Fruit fly (Drosophila melanogaster) whole organism, embryonic: ENCODE results near the gene Tsen34.

ENCODE experiments used
- Blimp-1 ChIP-seq: fragments of 200-800 bp; sonication (Bioruptor generic); optimal IDR thresholded peaks from 3 replicates; lab custom pipeline; 2018; ENCODE audit warnings: missing biosample characterization, missing genetic modification characterization, mild to moderate bottlenecking, moderate library complexity, missing genetic modification reagents
- CG13424 ChIP-seq: fragments of 200-800 bp; sonication (Bioruptor generic); optimal IDR thresholded peaks from 2 replicates; lab custom pipeline; 2019; ENCODE audit warnings: missing biosample characterization, mild to moderate bottlenecking, missing genetic modification characterization, moderate library complexity
- CG2116 ChIP-seq: fragments of 200-800 bp; sonication (Bioruptor generic); optimal IDR thresholded peaks from 3 replicates; lab custom pipeline; 2018; ENCODE audit warnings: missing biosample characterization, mild to moderate bottlenecking, missing genetic modification characterization
- CG4360 ChIP-seq: fragments of 200-800 bp; sonication (Bioruptor generic); IDR thresholded peaks from 2 replicates; pipeline ENCODE4 v1.3.6; 2022; ENCODE audit warnings: missing biosample characterization, missing genetic modification characterization
- CG7786 ChIP-seq: fragments of 200-800 bp; sonication (Bioruptor generic); optimal IDR thresholded peaks from 2 replicates; lab custom pipeline; 2016; ENCODE audit warnings: missing biosample characterization, missing genetic modification characterization
- CHES-1-like ChIP-seq: fragments of 200-800 bp; sonication (Bioruptor generic); optimal IDR thresholded peaks from 2 replicates; lab custom pipeline; 2016; ENCODE audit warnings: missing biosample characterization, missing genetic modification characterization
- CTCF ChIP-seq: fragments of 200-800 bp; sonication (Bioruptor generic); optimal IDR thresholded peaks from 2 replicates; lab custom pipeline; 2017; ENCODE audit warnings: missing biosample characterization, mild to moderate bottlenecking, missing genetic modification characterization, moderate library complexity
- CoRest ChIP-seq: fragments of 200-800 bp; sonication (Bioruptor generic); optimal IDR thresholded peaks from 3 replicates; lab custom pipeline; 2018; ENCODE audit warnings: missing biosample characterization, mild to moderate bottlenecking, missing genetic modification characterization, moderate library complexity
- CrebB ChIP-seq: fragments of 200-800 bp; sonication (Bioruptor generic); optimal IDR thresholded peaks from 3 replicates; lab custom pipeline; 2018; ENCODE audit warnings: missing biosample characterization, mild to moderate bottlenecking, missing genetic modification characterization
- Dfd ChIP-seq, 2 experiments: fragments of >200 bp; optimal IDR thresholded peaks; 2 replicates each; lab custom pipeline; 2017; ENCODE audit warnings: missing biosample characterization in 2 of 2, missing genetic modification characterization in 2 of 2
- Doc3 ChIP-seq: fragments of 200-800 bp; sonication (Bioruptor generic); IDR thresholded peaks from 3 replicates; pipeline ENCODE4 v1.3.6; 2022; ENCODE audit warnings: missing biosample characterization, missing genetic modification characterization; ENCODE audit not compliant: partially characterized antibody
- Drgx ChIP-seq: fragments of 200-800 bp; sonication (Bioruptor generic); IDR thresholded peaks from 2 replicates; pipeline ENCODE4 v1.3.6; 2022; ENCODE audit warnings: missing biosample characterization, missing genetic modification characterization
- Ets65A ChIP-seq: fragments of 200-800 bp; sonication (Bioruptor generic); peaks from one replicate; lab custom pipeline; 2016; ENCODE audit warnings: missing biosample characterization, missing genetic modification characterization
- Hr39 ChIP-seq: fragments of >200 bp; optimal IDR thresholded peaks from 2 replicates; lab custom pipeline; 2017
- Lpt ChIP-seq: fragments of >200 bp; optimal IDR thresholded peaks from 2 replicates; lab custom pipeline; 2018; ENCODE audit warnings: missing biosample characterization, missing genetic modification characterization
- Med ChIP-seq: fragments of 200-800 bp; sonication (Bioruptor generic); peaks from one replicate; lab custom pipeline; 2016; ENCODE audit warnings: missing biosample characterization, missing genetic modification characterization, mild to moderate bottlenecking, inconsistent platforms, moderate library complexity
- NC2β ChIP-seq: fragments of 200-800 bp; sonication (Bioruptor generic); optimal IDR thresholded peaks from 2 replicates; lab custom pipeline; 2016; ENCODE audit warnings: missing biosample characterization, missing genetic modification characterization
- Opbp ChIP-seq: fragments of 200-800 bp; sonication (Bioruptor generic); IDR thresholded peaks from 3 replicates; pipeline ENCODE4 v1.3.6; 2022; ENCODE audit warnings: missing biosample characterization, missing genetic modification characterization; ENCODE audit not compliant: partially characterized antibody
- Pdp1 ChIP-seq, 2 experiments: fragments of 200-800 bp; sonication (Bioruptor generic); optimal IDR thresholded peaks; 3 replicates each; lab custom pipeline; 2016; ENCODE audit warnings: missing biosample characterization in 2 of 2, missing genetic modification characterization in 2 of 2, mild to moderate bottlenecking in 1 of 2, moderate library complexity in 1 of 2
- Scr ChIP-seq: fragments of 200-800 bp; sonication (Bioruptor generic); IDR thresholded peaks from 2 replicates; pipeline ENCODE4 v1.3.6; 2022; ENCODE audit warnings: missing biosample characterization, missing genetic modification characterization; ENCODE audit not compliant: partially characterized antibody
- Sox100B ChIP-seq: fragments of 200-800 bp; sonication (Bioruptor generic); optimal IDR thresholded peaks from 3 replicates; lab custom pipeline; 2018; ENCODE audit warnings: missing biosample characterization, mild to moderate bottlenecking, missing genetic modification characterization
- aop ChIP-seq: fragments of 200-800 bp; sonication (Bioruptor generic); IDR thresholded peaks from 2 replicates; pipeline ENCODE4 v1.3.6; 2022; ENCODE audit warnings: missing biosample characterization, missing genetic modification characterization
- bab2 ChIP-seq: fragments of 200-800 bp; sonication (Bioruptor generic); optimal IDR thresholded peaks from 2 replicates; lab custom pipeline; 2016; ENCODE audit warnings: missing biosample characterization, missing genetic modification characterization
- cg ChIP-seq: fragments of 200-800 bp; sonication (Bioruptor generic); optimal IDR thresholded peaks from 3 replicates; lab custom pipeline; 2019; ENCODE audit warnings: missing biosample characterization, mild to moderate bottlenecking, missing genetic modification characterization, moderate library complexity
- chinmo ChIP-seq: fragments of 200-800 bp; sonication (Bioruptor generic); IDR thresholded peaks from 4 replicates; pipeline ENCODE4 v1.3.6; 2022; ENCODE audit warnings: missing biosample characterization, missing genetic modification characterization; ENCODE audit not compliant: partially characterized antibody
- crol ChIP-seq: fragments of 200-800 bp; sonication (Bioruptor generic); IDR thresholded peaks from 2 replicates; pipeline ENCODE4 v1.3.6; 2022; ENCODE audit warnings: missing biosample characterization, missing genetic modification characterization
- da ChIP-seq: fragments of 200-800 bp; sonication (Bioruptor generic); optimal IDR thresholded peaks from 2 replicates; lab custom pipeline; 2016; ENCODE audit warnings: missing biosample characterization, missing genetic modification characterization
- eve ChIP-seq, 2 experiments: fragments of >200 bp; optimal IDR thresholded peaks; 2 replicates each; lab custom pipeline; 2017; ENCODE audit warnings: missing biosample characterization in 2 of 2, missing genetic modification characterization in 2 of 2
- hb ChIP-seq: fragments of 200-800 bp; sonication (Bioruptor generic); IDR thresholded peaks from 3 replicates; pipeline ENCODE4 v1.3.6; 2022; ENCODE audit warnings: missing biosample characterization, missing genetic modification characterization; ENCODE audit not compliant: partially characterized antibody
- inv ChIP-seq: fragments of 200-800 bp; sonication (Bioruptor generic); IDR thresholded peaks from 2 replicates; pipeline ENCODE4 v1.3.6; 2022; ENCODE audit warnings: missing biosample characterization, missing genetic modification characterization; ENCODE audit not compliant: partially characterized antibody
- jumu ChIP-seq: fragments of 200-800 bp; sonication (Bioruptor generic); optimal IDR thresholded peaks from 3 replicates; lab custom pipeline; 2016; ENCODE audit warnings: missing biosample characterization, missing genetic modification characterization
- kni ChIP-seq: fragments of 200-800 bp; sonication (Bioruptor generic); optimal IDR thresholded peaks from 3 replicates; lab custom pipeline; 2017; ENCODE audit warnings: mild to moderate bottlenecking, missing biosample characterization, missing genetic modification reagents, missing genetic modification characterization
- lov ChIP-seq, 2 experiments: fragments of 200-800 bp in 1 of 2; fragments of >200 bp in 1 of 2; sonication (Bioruptor generic) in 1 of 2; IDR thresholded peaks in 1 of 2; optimal IDR thresholded peaks in 1 of 2; 2 replicates in 1 of 2; 3 replicates in 1 of 2; pipeline versions ENCODE4 v1.3.6 to Lab custom; 2017 to 2022; ENCODE audit warnings: missing biosample characterization in 1 of 2, missing genetic modification characterization in 1 of 2
- mam ChIP-seq: fragments of 200-800 bp; sonication (Bioruptor generic); optimal IDR thresholded peaks from 3 replicates; lab custom pipeline; 2016; ENCODE audit warnings: missing biosample characterization, missing genetic modification characterization
- pan ChIP-seq, 4 experiments: fragments of >200 bp in 3 of 4; fragments of 200-800 bp in 1 of 4; sonication (Bioruptor generic) in 1 of 4; optimal IDR thresholded peaks in 3 of 4; IDR thresholded peaks in 1 of 4; 2 replicates each; pipeline versions ENCODE4 v1.3.6 to Lab custom; 2017 to 2022; ENCODE audit warnings: missing biosample characterization in 2 of 4, missing genetic modification characterization in 2 of 4, mixed read lengths in 1 of 4
- repo ChIP-seq: fragments of 200-800 bp; sonication (Bioruptor generic); optimal IDR thresholded peaks from 2 replicates; lab custom pipeline; 2016; ENCODE audit warnings: missing biosample characterization, missing genetic modification characterization
- sqz ChIP-seq: fragments of 200-800 bp; sonication (Bioruptor generic); optimal IDR thresholded peaks from 3 replicates; lab custom pipeline; 2018; ENCODE audit warnings: missing biosample characterization, mild to moderate bottlenecking, missing genetic modification characterization
- tgo ChIP-seq: fragments of 200-800 bp; sonication (Bioruptor generic); IDR thresholded peaks from 3 replicates; pipeline ENCODE4 v1.3.6; 2022; ENCODE audit warnings: missing biosample characterization, missing genetic modification characterization
- vvl ChIP-seq: fragments of 200-800 bp; sonication (Bioruptor generic); IDR thresholded peaks from 2 replicates; pipeline ENCODE4 v1.3.6; 2022; ENCODE audit warnings: missing biosample characterization, missing genetic modification characterization
- z ChIP-seq: fragments of 200-800 bp; sonication (Bioruptor generic); IDR thresholded peaks from 3 replicates; pipeline ENCODE4 v1.3.6; 2022; ENCODE audit warnings: missing biosample characterization, missing genetic modification characterization
- zfh1 ChIP-seq: fragments of 200-800 bp; sonication (Bioruptor generic); IDR thresholded peaks from 3 replicates; pipeline ENCODE4 v1.3.6; 2022; ENCODE audit warnings: missing biosample characterization, missing genetic modification characterization

Tsen34 gene

DNA sequence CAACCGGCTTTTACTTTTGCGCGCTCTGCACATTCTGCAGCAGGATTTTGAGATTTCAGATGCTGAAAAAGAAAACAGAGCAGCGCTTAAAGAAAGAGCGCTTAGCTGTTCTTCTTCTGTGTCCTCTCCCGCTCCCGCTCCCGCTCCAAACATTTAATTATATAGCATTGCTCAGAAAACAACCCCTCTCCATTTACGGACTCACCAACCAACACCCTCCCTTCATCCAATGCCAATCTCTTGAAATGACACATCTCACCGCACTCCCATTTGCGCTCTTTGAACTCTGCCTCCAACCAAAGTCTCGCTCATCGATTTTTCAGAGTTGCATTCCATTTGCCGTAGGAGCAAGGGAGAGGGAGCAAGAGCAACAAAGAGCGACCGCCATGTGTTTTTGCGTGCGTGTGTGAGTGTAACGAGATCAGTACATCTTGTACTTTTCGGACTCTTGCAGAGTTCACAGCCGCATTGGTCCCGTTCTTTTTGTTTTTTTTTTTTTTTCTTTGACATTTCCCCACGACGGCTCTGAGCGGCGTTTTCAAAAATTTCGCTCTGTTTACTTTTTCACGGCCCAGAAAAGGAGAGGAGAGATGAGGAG lies 6.5 kb downstream of the Tsen34 start (continued):
- TF ChIP-seq Doc3 (GFP tag; lab: Robert Waterston, UW) (0 out of 3 replicates have a peak, but pooled peaks have one; percentile 46), pan (optimal IDR thresholded peaks at IDR 0.05; lab: Kevin White, UChicago) (no peak), pan (GFP tag; optimal IDR thresholded peaks at IDR 0.05 in 1 of 2, IDR thresholded peaks at IDR 0.05 in 1 of 2) (peak in 1 of 2 experiments; percentile 19), Sox100B (GFP tag; lab: Kevin White, UChicago) (no peak), chinmo (GFP tag; lab: Robert Waterston, UW) (peak; percentile 75; the same call in 1 of the 4 replicates)

DNA sequence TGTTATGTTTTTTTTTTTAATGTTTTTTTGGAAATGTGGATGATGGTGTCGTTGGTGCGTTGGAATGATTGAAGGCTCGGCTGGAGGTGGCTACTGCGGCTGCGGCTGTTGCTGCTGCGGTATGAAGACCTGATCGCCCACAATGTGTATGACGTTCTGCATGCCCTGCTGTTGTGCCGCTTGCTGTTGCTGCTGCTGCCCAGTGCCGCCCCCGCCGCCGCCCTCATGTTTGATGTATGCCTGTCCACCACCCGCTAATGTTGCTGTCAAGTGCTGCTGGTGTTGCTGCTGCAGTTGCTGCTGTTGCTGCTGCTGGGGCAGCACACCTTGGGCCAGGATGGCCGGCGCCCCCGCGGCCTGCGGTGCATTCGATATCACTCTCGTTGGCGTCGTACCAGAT lies 8.8 kb downstream of the Tsen34 start:
- no peak for TF ChIP-seq bab2 (GFP tag; lab: Kevin White, UChicago)
- peak in 1 of 2 experiments; percentile 64 for TF ChIP-seq Dfd (GFP tag; optimal IDR thresholded peaks at IDR 0.05; lab: Kevin White, UChicago)
- TF ChIP-seq CHES-1-like (GFP tag; lab: Kevin White, UChicago): no peak
- 0 out of 2 replicates have a peak, but pooled peaks have one; percentile 29 for TF ChIP-seq crol (GFP tag; lab: Robert Waterston, UW)
- TF ChIP-seq Med (GFP tag; lab: Kevin White, UChicago): peak; percentile 72
- TF ChIP-seq Drgx: no peak
- no peak for TF ChIP-seq repo (GFP tag; lab: Kevin White, UChicago)
- TF ChIP-seq CoRest (tag; lab: Kevin White, UChicago): no peak
- TF ChIP-seq Hr39: peak; percentile 26
- no peak for TF ChIP-seq CG2116
- no peak for TF ChIP-seq Ets65A (GFP tag; lab: Kevin White, UChicago)
- 0 out of 3 replicates have a peak, but pooled peaks have one; percentile 21 for TF ChIP-seq hb
- TF ChIP-seq Opbp (GFP tag; lab: Robert Waterston, UW): 0 out of 3 replicates have a peak, but pooled peaks have one; percentile 3
- TF ChIP-seq lov (optimal IDR thresholded peaks at IDR 0.05; lab: Kevin White, UChicago): no peak
- TF ChIP-seq lov (GFP tag; IDR thresholded peaks at IDR 0.05; lab: Robert Waterston, UW): 0 out of 3 replicates have a peak, but pooled peaks have one; percentile 31
- no peak for TF ChIP-seq CrebB (tag; lab: Kevin White, UChicago)

DNA sequence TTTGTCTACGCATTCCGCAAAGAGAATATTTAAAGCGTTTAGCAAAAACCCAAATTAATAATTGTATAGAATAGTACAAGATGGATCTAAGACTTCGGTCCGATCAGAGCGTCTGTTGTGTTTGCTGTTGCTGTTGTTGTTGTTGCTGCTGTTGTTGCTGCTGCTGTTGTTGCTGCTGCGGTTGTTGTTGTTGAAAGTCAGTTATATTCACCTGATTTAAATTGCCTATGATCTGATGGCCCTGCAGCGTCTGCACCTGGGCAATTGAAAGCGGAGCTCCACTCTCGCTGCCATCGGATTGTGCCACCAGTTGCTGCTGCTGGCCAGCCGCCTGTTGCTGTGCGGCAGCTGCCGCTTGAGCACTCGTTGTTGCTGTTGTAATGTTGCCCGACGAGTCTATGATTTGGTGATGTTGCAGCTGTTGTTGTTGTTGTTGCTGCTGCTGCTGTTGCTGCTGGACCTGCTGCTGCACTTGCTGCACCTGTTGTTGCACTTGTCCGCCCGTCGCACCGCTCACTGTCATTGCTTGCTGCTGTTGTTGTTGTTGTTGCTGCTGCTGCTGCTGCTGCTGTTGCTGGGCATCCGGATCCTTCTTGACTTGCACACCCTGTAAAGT lies 10.5 kb downstream of the Tsen34 start:
- TF ChIP-seq Med (GFP tag; lab: Kevin White, UChicago): peak; percentile 69
- TF ChIP-seq tgo (GFP tag; lab: Robert Waterston, UW): no peak
- 0 out of 2 replicates have a peak, but pooled peaks have one; percentile 13 for TF ChIP-seq Scr (GFP tag; lab: Robert Waterston, UW)
- no peak for TF ChIP-seq inv (GFP tag; lab: Robert Waterston, UW)
- TF ChIP-seq Dfd (GFP tag; optimal IDR thresholded peaks at IDR 0.05; lab: Kevin White, UChicago): peak in 1 of 2 experiments; percentile 20
- TF ChIP-seq Lpt (GFP tag; lab: Kevin White, UChicago): no peak
- 0 out of 3 replicates have a peak, but pooled peaks have one; percentile 30 for TF ChIP-seq zfh1
- TF ChIP-seq mam: no peak
- peak; percentile 72 for TF ChIP-seq CG4360 (GFP tag; lab: Robert Waterston, UW)

DNA sequence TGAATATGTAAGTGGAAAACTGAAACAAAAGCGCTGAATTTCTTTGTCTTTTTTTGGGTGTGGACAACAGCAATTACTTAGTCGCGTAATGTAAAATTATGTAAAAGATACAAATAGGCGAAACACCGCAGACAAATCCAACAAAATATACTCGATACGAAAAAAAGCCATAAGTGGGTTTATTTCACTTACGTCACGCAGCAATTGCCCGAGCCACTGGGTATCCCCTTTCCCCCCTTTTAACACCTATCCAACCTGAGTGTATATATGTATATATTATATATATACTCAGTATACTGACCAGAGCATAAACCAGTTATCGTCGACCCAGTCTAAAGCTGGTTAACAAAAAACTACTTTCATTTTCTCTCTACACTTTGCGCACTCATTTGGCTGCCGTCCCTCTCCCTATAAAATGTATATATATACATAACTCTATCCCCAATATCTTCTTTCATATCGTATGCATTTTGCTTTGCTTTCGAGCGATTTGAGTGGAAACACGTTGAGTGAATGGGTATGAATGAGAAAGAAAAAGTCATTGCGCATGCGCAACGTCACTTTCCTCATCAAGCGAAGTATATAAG lies 18.4 kb downstream of the Tsen34 start:
- peak; percentile 98 for TF ChIP-seq Blimp-1 (GFP tag; lab: Kevin White, UChicago)
- no peak for TF ChIP-seq cg (GFP tag; lab: Kevin White, UChicago)
- peak in 1 of 2 experiments; percentile 75 for TF ChIP-seq Pdp1 (GFP tag; optimal IDR thresholded peaks at IDR 0.05; lab: Kevin White, UChicago)
- peak; percentile 92 for TF ChIP-seq z (GFP tag; lab: Robert Waterston, UW)
- no peak for TF ChIP-seq CG7786 (GFP tag; lab: Kevin White, UChicago)
- TF ChIP-seq crol (GFP tag; lab: Robert Waterston, UW): peak; percentile 64; the same call in 1 of the 2 replicates
- TF ChIP-seq sqz (GFP tag; lab: Kevin White, UChicago): peak; percentile 19
- peak; percentile 92 for TF ChIP-seq kni
- no peak for TF ChIP-seq da (GFP tag; lab: Kevin White, UChicago)
- TF ChIP-seq aop (GFP tag; lab: Robert Waterston, UW): no peak
- TF ChIP-seq vvl (GFP tag; lab: Robert Waterston, UW): peak; percentile 67; the same call in 1 of the 2 replicates
- no peak for TF ChIP-seq NC2β (GFP tag; lab: Kevin White, UChicago)
- no peak for TF ChIP-seq jumu (GFP tag; lab: Kevin White, UChicago)
- TF ChIP-seq CG13424: no peak
- TF ChIP-seq eve (GFP tag; optimal IDR thresholded peaks at IDR 0.05; lab: Kevin White, UChicago): no peak
- no peak for TF ChIP-seq CTCF
- TF ChIP-seq chinmo (GFP tag; lab: Robert Waterston, UW): 0 out of 4 replicates have a peak, but pooled peaks have one; percentile 50
- TF ChIP-seq, all 482 proteins: peak for 8
